Worm (Caenorhabditis elegans): ENCODE data around the gene Y26E6A.3.

- no peak for TF ChIP-seq nhr-12 (tag; optimal IDR thresholded peaks at IDR 0.05)
- no peak for TF ChIP-seq egl-5 (tag; optimal IDR thresholded peaks at IDR 0.05)
- TF ChIP-seq snpc-4 (tag; optimal IDR thresholded peaks at IDR 0.05), result no peak
- no peak for TF ChIP-seq mdl-1 (tag; optimal IDR thresholded peaks at IDR 0.05)
- TF ChIP-seq elt-2 (tag; optimal IDR thresholded peaks at IDR 0.05), result no peak
- no peak for TF ChIP-seq ztf-11 (tag; optimal IDR thresholded peaks at IDR 0.05)
Measured at ce11 chrX:13881760-13882369, 27.9 kb downstream of the Y26E6A.3 start.

All from whole organism, L3 larva.